Fruit fly (Drosophila melanogaster) whole organism, embryonic: ENCODE data around the gene CG18262.

ENCODE experiments used
- Abd-B ChIP-seq: fragments of 200-800 bp; sonication (Bioruptor generic); optimal IDR thresholded peaks from 2 replicates; lab custom pipeline; 2018; ENCODE audit warnings: missing biosample characterization, mild to moderate bottlenecking, missing genetic modification characterization, moderate library complexity
- Aef1 ChIP-seq: fragments of 200-800 bp; sonication (Bioruptor generic); IDR thresholded peaks from 3 replicates; pipeline ENCODE4 v1.3.6; 2022; ENCODE audit warnings: missing biosample characterization, missing genetic modification characterization
- Atf-2 ChIP-seq: fragments of 200-800 bp; sonication (Bioruptor generic); optimal IDR thresholded peaks from 2 replicates; lab custom pipeline; 2016; ENCODE audit warnings: missing biosample characterization, missing genetic modification characterization
- CG10366 ChIP-seq: fragments of 200-800 bp; sonication (Bioruptor generic); IDR thresholded peaks from 2 replicates; pipeline ENCODE4 v1.3.6; 2022; ENCODE audit warnings: missing biosample characterization, missing genetic modification characterization
- CG11456 ChIP-seq: fragments of 200-800 bp; sonication (Bioruptor generic); IDR thresholded peaks from 3 replicates; pipeline ENCODE4 v1.3.6; 2022; ENCODE audit warnings: missing biosample characterization, missing genetic modification characterization
- CG11504 ChIP-seq: fragments of 200-800 bp; sonication (Bioruptor generic); optimal IDR thresholded peaks from 3 replicates; lab custom pipeline; 2019; ENCODE audit warnings: missing biosample characterization, mild to moderate bottlenecking, missing genetic modification characterization, moderate library complexity
- CG12391 ChIP-seq: fragments of 200-800 bp; sonication (Bioruptor generic); optimal IDR thresholded peaks from 3 replicates; lab custom pipeline; 2018; ENCODE audit warnings: missing biosample characterization, mild to moderate bottlenecking, missing genetic modification characterization, moderate library complexity
- CG13296 ChIP-seq: fragments of 200-800 bp; sonication (Bioruptor generic); optimal IDR thresholded peaks from 3 replicates; lab custom pipeline; 2018; ENCODE audit warnings: missing biosample characterization, mild to moderate bottlenecking, missing genetic modification characterization
- CG14050 ChIP-seq: fragments of 200-800 bp; sonication (Bioruptor generic); IDR thresholded peaks from 3 replicates; pipeline ENCODE4 v1.3.6; 2022; ENCODE audit warnings: missing biosample characterization, missing genetic modification characterization
- CG15479 ChIP-seq: fragments of 200-800 bp; sonication (Bioruptor generic); optimal IDR thresholded peaks from 3 replicates; lab custom pipeline; 2019; ENCODE audit warnings: missing biosample characterization, mild to moderate bottlenecking, missing genetic modification characterization, moderate library complexity
- CG15601 ChIP-seq: fragments of 200-800 bp; sonication (Bioruptor generic); optimal IDR thresholded peaks from 3 replicates; lab custom pipeline; 2019; ENCODE audit warnings: missing biosample characterization, mild to moderate bottlenecking, missing genetic modification characterization, moderate library complexity
- CG2202 ChIP-seq: fragments of 200-800 bp; sonication (Bioruptor generic); optimal IDR thresholded peaks from 2 replicates; lab custom pipeline; 2018; ENCODE audit warnings: missing biosample characterization, mild to moderate bottlenecking, missing genetic modification characterization
- CG2875 ChIP-seq: fragments of 200-800 bp; sonication (Bioruptor generic); optimal IDR thresholded peaks from 2 replicates; lab custom pipeline; 2017; ENCODE audit warnings: missing biosample characterization, mild to moderate bottlenecking, missing genetic modification characterization, missing genetic modification reagents
- CG4424 ChIP-seq: fragments of 200-800 bp; sonication (Bioruptor generic); optimal IDR thresholded peaks from 3 replicates; lab custom pipeline; 2016; ENCODE audit warnings: missing biosample characterization, missing genetic modification characterization
- CG5180 ChIP-seq: fragments of 200-800 bp; sonication (Bioruptor generic); optimal IDR thresholded peaks from 3 replicates; lab custom pipeline; 2017; ENCODE audit warnings: missing biosample characterization, missing genetic modification characterization, mild to moderate bottlenecking, moderate library complexity, missing genetic modification reagents
- CG6254 ChIP-seq: fragments of 200-800 bp; sonication (Bioruptor generic); optimal IDR thresholded peaks from 3 replicates; lab custom pipeline; 2017; ENCODE audit warnings: mild to moderate bottlenecking, missing biosample characterization, missing genetic modification reagents, missing genetic modification characterization
- CG6272 ChIP-seq: fragments of 200-800 bp; sonication (Bioruptor generic); IDR thresholded peaks from 2 replicates; pipeline ENCODE4 v1.3.6; 2022; ENCODE audit warnings: missing biosample characterization, missing genetic modification characterization
- Dp ChIP-seq: fragments of 200-800 bp; sonication (Bioruptor generic); optimal IDR thresholded peaks from 2 replicates; lab custom pipeline; 2018; ENCODE audit warnings: missing biosample characterization, mild to moderate bottlenecking, missing genetic modification characterization, moderate library complexity
- E2f2 ChIP-seq: fragments of 200-800 bp; sonication (Bioruptor generic); IDR thresholded peaks from 2 replicates; pipeline ENCODE4 v1.3.6; 2022; ENCODE audit warnings: missing biosample characterization, missing genetic modification characterization
- H2.0 ChIP-seq: fragments of 200-800 bp; sonication (Bioruptor generic); IDR thresholded peaks from 2 replicates; pipeline ENCODE4 v1.3.6; 2022; ENCODE audit warnings: missing biosample characterization, missing genetic modification characterization
- Hsf ChIP-seq: fragments of 200-800 bp; sonication (Bioruptor generic); optimal IDR thresholded peaks from 3 replicates; lab custom pipeline; 2016; ENCODE audit warnings: missing biosample characterization, missing genetic modification characterization
- Kr ChIP-seq: fragments of 200-800 bp; sonication (Bioruptor generic); optimal IDR thresholded peaks from 2 replicates; lab custom pipeline; 2017; ENCODE audit warnings: missing biosample characterization, mild to moderate bottlenecking, missing genetic modification characterization
- Sin3A ChIP-seq: fragments of >200 bp; optimal IDR thresholded peaks from 2 replicates; lab custom pipeline; 2018
- ac ChIP-seq: fragments of 200-800 bp; sonication (Bioruptor generic); optimal IDR thresholded peaks from 3 replicates; lab custom pipeline; 2017; ENCODE audit warnings: missing biosample characterization, mild to moderate bottlenecking, missing genetic modification characterization
- ara ChIP-seq: fragments of 200-800 bp; sonication (Bioruptor generic); IDR thresholded peaks from 2 replicates; pipeline ENCODE4 v1.3.6; 2022; ENCODE audit warnings: missing biosample characterization, missing genetic modification characterization
- ato ChIP-seq: fragments of 200-800 bp; sonication (Bioruptor generic); IDR thresholded peaks from 2 replicates; pipeline ENCODE4 v1.3.6; 2022; ENCODE audit warnings: missing biosample characterization, missing genetic modification characterization; ENCODE audit not compliant: partially characterized antibody
- cad ChIP-seq: fragments of >200 bp; optimal IDR thresholded peaks from 2 replicates; lab custom pipeline; 2017; ENCODE audit warnings: missing biosample characterization, missing genetic modification characterization
- cato ChIP-seq: fragments of 200-800 bp; sonication (Bioruptor generic); optimal IDR thresholded peaks from 2 replicates; lab custom pipeline; 2016; ENCODE audit warnings: missing biosample characterization, missing genetic modification characterization, borderline replicate concordance
- chn ChIP-seq: fragments of 200-800 bp; sonication (Bioruptor generic); optimal IDR thresholded peaks from 2 replicates; lab custom pipeline; 2016; ENCODE audit warnings: missing biosample characterization, missing genetic modification characterization
- dan ChIP-seq: fragments of 200-800 bp; sonication (Bioruptor generic); IDR thresholded peaks from 2 replicates; pipeline ENCODE4 v1.3.6; 2022; ENCODE audit warnings: missing biosample characterization, missing genetic modification characterization
- esg ChIP-seq: fragments of 200-800 bp; sonication (Bioruptor generic); conservative IDR thresholded peaks from 2 replicates; pipeline ENCODE4 v1.3.6; 2022; ENCODE audit warnings: missing biosample characterization, missing genetic modification characterization
- ewg ChIP-seq: fragments of 200-800 bp; sonication (Bioruptor generic); optimal IDR thresholded peaks from 3 replicates; lab custom pipeline; 2017; ENCODE audit warnings: mild to moderate bottlenecking, missing biosample characterization, missing genetic modification reagents, missing genetic modification characterization
- fd64A ChIP-seq: fragments of 200-800 bp; sonication (Bioruptor generic); optimal IDR thresholded peaks from 3 replicates; lab custom pipeline; 2018; ENCODE audit warnings: missing biosample characterization, mild to moderate bottlenecking, missing genetic modification characterization
- fd96Cb ChIP-seq: fragments of 200-800 bp; sonication (Bioruptor generic); optimal IDR thresholded peaks from 2 replicates; lab custom pipeline; 2018; ENCODE audit warnings: missing biosample characterization, mild to moderate bottlenecking, missing genetic modification characterization, moderate library complexity
- gem ChIP-seq: fragments of 200-800 bp; sonication (Bioruptor generic); optimal IDR thresholded peaks from 2 replicates; lab custom pipeline; 2019; ENCODE audit warnings: missing biosample characterization, mild to moderate bottlenecking, missing genetic modification characterization, moderate library complexity
- inv ChIP-seq: fragments of 200-800 bp; sonication (Bioruptor generic); IDR thresholded peaks from 2 replicates; pipeline ENCODE4 v1.3.6; 2022; ENCODE audit warnings: missing biosample characterization, missing genetic modification characterization; ENCODE audit not compliant: partially characterized antibody
- kah ChIP-seq: fragments of 200-800 bp; sonication (Bioruptor generic); optimal IDR thresholded peaks from 2 replicates; lab custom pipeline; 2018; ENCODE audit warnings: missing biosample characterization, mild to moderate bottlenecking, missing genetic modification characterization
- ken ChIP-seq: fragments of 200-800 bp; sonication (Bioruptor generic); IDR thresholded peaks from 3 replicates; pipeline ENCODE4 v1.3.6; 2022; ENCODE audit warnings: missing biosample characterization, missing genetic modification characterization
- knrl ChIP-seq: fragments of 200-800 bp; sonication (Bioruptor generic); IDR thresholded peaks from 3 replicates; pipeline ENCODE4 v1.3.6; 2022; ENCODE audit warnings: missing biosample characterization, missing genetic modification characterization; ENCODE audit not compliant: partially characterized antibody
- maf-S ChIP-seq: fragments of 200-800 bp; sonication (Bioruptor generic); optimal IDR thresholded peaks from 2 replicates; lab custom pipeline; 2016; ENCODE audit warnings: missing biosample characterization, missing genetic modification characterization
- otp ChIP-seq: fragments of 200-800 bp; sonication (Bioruptor generic); IDR thresholded peaks from 3 replicates; pipeline ENCODE4, ENCODE4 v1.3.6; 2022; ENCODE audit warnings: missing biosample characterization, missing genetic modification characterization
- pb ChIP-seq: fragments of 200-800 bp; sonication (Bioruptor generic); optimal IDR thresholded peaks from 3 replicates; lab custom pipeline; 2016; ENCODE audit warnings: missing biosample characterization, missing genetic modification characterization
- phol ChIP-seq: fragments of 200-800 bp; sonication (Bioruptor generic); optimal IDR thresholded peaks from 3 replicates; lab custom pipeline; 2018; ENCODE audit warnings: missing biosample characterization, mild to moderate bottlenecking, missing genetic modification characterization, moderate library complexity
- pum ChIP-seq: fragments of 200-800 bp; sonication (Bioruptor generic); optimal IDR thresholded peaks from 2 replicates; lab custom pipeline; 2016; ENCODE audit warnings: missing biosample characterization, missing genetic modification characterization
- scrt ChIP-seq: fragments of 200-800 bp; sonication (Bioruptor generic); optimal IDR thresholded peaks from 2 replicates; lab custom pipeline; 2018; ENCODE audit warnings: missing biosample characterization, mild to moderate bottlenecking, missing genetic modification characterization, moderate library complexity
- sens-2 ChIP-seq: fragments of 200-800 bp; sonication (Bioruptor generic); IDR thresholded peaks from 2 replicates; pipeline ENCODE4 v1.3.6; 2022; ENCODE audit warnings: missing biosample characterization, missing genetic modification characterization
- sima ChIP-seq: fragments of 200-800 bp; sonication (Bioruptor generic); optimal IDR thresholded peaks from 2 replicates; lab custom pipeline; 2016; ENCODE audit warnings: missing biosample characterization, missing genetic modification characterization
- sob ChIP-seq: fragments of 200-800 bp; sonication (Bioruptor generic); IDR thresholded peaks from 2 replicates; pipeline ENCODE4 v1.3.6; 2022; ENCODE audit warnings: missing biosample characterization, missing genetic modification characterization
- toy ChIP-seq: fragments of 200-800 bp; sonication (Bioruptor generic); IDR thresholded peaks from 2 replicates; pipeline ENCODE4 v1.3.6; 2022; ENCODE audit warnings: missing biosample characterization, missing genetic modification characterization

CG18262 gene

dm6 chrX:8114476-8115342 is 38.0 kb upstream of the CG18262 start (continued):
- TF ChIP-seq CG2875 (GFP tag; lab: Kevin White, UChicago) = peak; percentile 16
- no peak for TF ChIP-seq ken (GFP tag; lab: Robert Waterston, UW)
- TF ChIP-seq CG6272 (GFP tag; lab: Robert Waterston, UW) = no peak
- peak; percentile 11 for TF ChIP-seq scrt (GFP tag; lab: Kevin White, UChicago)
- peak; percentile 56 for TF ChIP-seq Abd-B (GFP tag; lab: Kevin White, UChicago)
- TF ChIP-seq cad = no peak
- peak; percentile 64 for TF ChIP-seq CG12391 (tag; lab: Kevin White, UChicago)
- no peak for TF ChIP-seq cato
- peak; percentile 38; the same call in 1 of the 2 replicates for TF ChIP-seq E2f2 (GFP tag; lab: Robert Waterston, UW)
- TF ChIP-seq CG11456 (GFP tag; lab: Robert Waterston, UW) = no peak
- peak; percentile 9 for TF ChIP-seq kah (GFP tag; lab: Kevin White, UChicago)
- TF ChIP-seq ewg = no peak
- peak; percentile 11; the same call in 1 of the 2 replicates for TF ChIP-seq H2.0 (GFP tag; lab: Robert Waterston, UW)
- TF ChIP-seq sob (GFP tag; lab: Robert Waterston, UW) = peak; percentile 62
- TF ChIP-seq sima (GFP tag; lab: Kevin White, UChicago) = peak; percentile 6
- TF ChIP-seq pum (GFP tag; lab: Kevin White, UChicago) = peak; percentile 15
- no peak for TF ChIP-seq sens-2
- peak; percentile 25 for TF ChIP-seq Atf-2 (GFP tag; lab: Kevin White, UChicago)
- peak; percentile 82 for TF ChIP-seq gem (tag; lab: Kevin White, UChicago)
- no peak for TF ChIP-seq fd64A (GFP tag; lab: Kevin White, UChicago)
- TF ChIP-seq CG5180 (GFP tag; lab: Kevin White, UChicago) = peak; percentile 35
- no peak for TF ChIP-seq knrl (GFP tag; lab: Robert Waterston, UW)
- TF ChIP-seq CG11504 = peak; percentile 66
- TF ChIP-seq CG2202 (tag; lab: Kevin White, UChicago) = no peak
- TF ChIP-seq dan = no peak
- TF ChIP-seq toy = no peak
- TF ChIP-seq Hsf (GFP tag; lab: Kevin White, UChicago) = peak; percentile 71
- TF ChIP-seq chn (GFP tag; lab: Kevin White, UChicago) = peak; percentile 37
- peak; percentile 55 for TF ChIP-seq phol
- TF ChIP-seq CG15479 = no peak
- TF ChIP-seq Kr (GFP tag; lab: Kevin White, UChicago) = no peak
- no peak for TF ChIP-seq ato (GFP tag; lab: Robert Waterston, UW)
- TF ChIP-seq Aef1 = peak; percentile 35; the same call in 1 of the 3 replicates
- no peak for TF ChIP-seq Dp
- TF ChIP-seq pb (GFP tag; lab: Kevin White, UChicago) = peak; percentile 41
- no peak for TF ChIP-seq Sin3A (lab: Kevin White, UChicago)
- TF ChIP-seq CG10366 (GFP tag; lab: Robert Waterston, UW) = peak; percentile 43
- TF ChIP-seq ac = no peak
- no peak for TF ChIP-seq inv (GFP tag; lab: Robert Waterston, UW)
- no peak for TF ChIP-seq otp
- TF ChIP-seq CG14050 (GFP tag; lab: Robert Waterston, UW) = peak; percentile 47; the same call in 1 of the 3 replicates
- TF ChIP-seq CG6254 = peak; percentile 13
- peak; percentile 78 for TF ChIP-seq CG13296 (GFP tag; lab: Kevin White, UChicago)
- TF ChIP-seq ara = peak; percentile 7; the same call in 1 of the 2 replicates
- TF ChIP-seq fd96Cb (tag; lab: Kevin White, UChicago) = peak; percentile 54
- peak; percentile 64 for TF ChIP-seq esg
- peak; percentile 48 for TF ChIP-seq CG4424
- TF ChIP-seq CG15601 (tag; lab: Kevin White, UChicago) = no peak
- TF ChIP-seq maf-S (GFP tag; lab: Kevin White, UChicago) = peak; percentile 6
